Worm (Caenorhabditis elegans) whole organism, midembryonic: ENCODE data around the gene ssp-10.

Experiments
- T22C8.4 ChIP-seq: fragments of 200-800 bp; sonication (Bioruptor generic); IDR thresholded peaks from 2 replicates; pipeline ENCODE4 v1.3.6; 2022; ENCODE audit warnings: missing genetic modification characterization, missing compliant biosample characterization
- cog-1 ChIP-seq: sonication (generic microtip); optimal IDR thresholded peaks from 2 replicates; lab custom pipeline; 2016; ENCODE audit warnings: missing genetic modification characterization, missing compliant biosample characterization
- flt-1 ChIP-seq: fragments of 200-800 bp; sonication (Bioruptor generic); IDR thresholded peaks from 2 replicates; pipeline ENCODE4 v1.3.6; 2022; ENCODE audit warnings: missing genetic modification characterization, missing compliant biosample characterization
- klf-2 ChIP-seq: fragments of 200-800 bp; sonication (Bioruptor generic); conservative IDR thresholded peaks from 2 replicates; pipeline ENCODE4 v1.3.6; 2022; ENCODE audit warnings: missing genetic modification reagents, missing genetic modification characterization, missing compliant biosample characterization
- med-1 ChIP-seq: sonication (generic microtip); optimal IDR thresholded peaks from 2 replicates; lab custom pipeline; 2017; ENCODE audit warnings: missing genetic modification characterization, mild to moderate bottlenecking, missing compliant biosample characterization, antibody characterized with exemption, missing genetic modification reagents; ENCODE audit not compliant: insufficient read depth
- ref-1 ChIP-seq: fragments of 200-800 bp; sonication (Bioruptor generic); conservative IDR thresholded peaks from 2 replicates; pipeline ENCODE4 v1.3.6; 2022; ENCODE audit warnings: missing genetic modification reagents, missing genetic modification characterization, missing compliant biosample characterization
- tab-1 ChIP-seq: fragments of 200-800 bp; sonication (Bioruptor generic); IDR thresholded peaks from 2 replicates; pipeline ENCODE4 v1.3.6; 2022; ENCODE audit warnings: missing genetic modification characterization, missing compliant biosample characterization
- ztf-23 ChIP-seq: fragments of 200-800 bp; sonication (Bioruptor generic); IDR thresholded peaks from 2 replicates; pipeline ENCODE4 v1.3.6; 2022; ENCODE audit warnings: missing genetic modification reagents, missing genetic modification characterization, missing compliant biosample characterization
- ztf-29 ChIP-seq: fragments of 200-800 bp; sonication (Bioruptor generic); IDR thresholded peaks from 2 replicates; pipeline ENCODE4 v1.3.6; 2022; ENCODE audit warnings: missing genetic modification reagents, missing genetic modification characterization, missing compliant biosample characterization

ce11 chrIV:9833337-9833736 lies 17.5 kb downstream of the ssp-10 start:
- TF ChIP-seq ref-1 (GFP tag; lab: Robert Waterston, UW) (no peak), tab-1 (no peak), ztf-23 (GFP tag; lab: Robert Waterston, UW) (no peak), cog-1 (tag; lab: Kevin White, UChicago) (no peak), klf-2 (GFP tag; lab: Robert Waterston, UW) (no peak), T22C8.4 (GFP tag; lab: Robert Waterston, UW) (no peak), ztf-29 (GFP tag; lab: Robert Waterston, UW) (no peak), flt-1 (GFP tag; lab: Robert Waterston, UW) (no peak), med-1 (no peak)
